Fruit fly (Drosophila melanogaster): ENCODE data around the gene CG16704.

DNA sequence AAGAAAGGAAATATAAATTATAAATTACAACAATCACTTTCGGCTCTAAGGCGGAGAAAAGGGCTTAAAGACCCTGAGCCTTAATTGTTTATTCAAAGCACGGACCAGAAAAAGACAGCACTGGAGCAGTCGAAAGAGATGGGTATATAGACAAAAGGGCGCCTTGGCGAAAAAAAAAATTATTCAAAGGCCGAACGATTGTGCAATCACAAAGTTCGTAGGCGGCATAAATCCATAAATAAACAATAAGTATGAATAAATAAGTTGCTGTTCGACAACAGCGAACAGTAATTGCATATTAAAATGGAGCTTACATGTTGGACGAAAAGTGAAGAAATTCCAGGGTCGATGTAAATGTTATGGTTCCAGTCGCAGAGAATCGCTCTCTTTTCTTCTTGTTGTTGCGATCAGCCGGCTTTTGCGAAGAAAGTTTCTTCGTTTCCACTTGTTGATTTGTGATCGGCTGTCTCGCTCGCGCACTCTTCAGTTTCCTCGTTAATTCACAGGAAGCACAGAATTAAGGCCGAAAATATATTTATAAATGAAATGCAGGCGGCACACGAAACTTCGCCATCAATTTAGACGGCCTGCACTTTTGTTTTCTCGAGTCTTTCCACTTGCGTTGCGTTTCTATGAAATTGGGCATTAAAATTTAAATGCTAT is 37.3 kb downstream of the CG16704 start:
- TF ChIP-seq wdn (GFP tag; IDR thresholded peaks at IDR 0.05) (no peak), exex (tag; optimal IDR thresholded peaks at IDR 0.05) (no peak), CG7745 (tag; optimal IDR thresholded peaks at IDR 0.05) (no peak), Oli (tag; optimal IDR thresholded peaks at IDR 0.05) (no peak)

Data from whole organism, embryonic.